Fruit fly (Drosophila melanogaster): Measurements from ENCODE around the gene aus.

aus gene

DNA sequence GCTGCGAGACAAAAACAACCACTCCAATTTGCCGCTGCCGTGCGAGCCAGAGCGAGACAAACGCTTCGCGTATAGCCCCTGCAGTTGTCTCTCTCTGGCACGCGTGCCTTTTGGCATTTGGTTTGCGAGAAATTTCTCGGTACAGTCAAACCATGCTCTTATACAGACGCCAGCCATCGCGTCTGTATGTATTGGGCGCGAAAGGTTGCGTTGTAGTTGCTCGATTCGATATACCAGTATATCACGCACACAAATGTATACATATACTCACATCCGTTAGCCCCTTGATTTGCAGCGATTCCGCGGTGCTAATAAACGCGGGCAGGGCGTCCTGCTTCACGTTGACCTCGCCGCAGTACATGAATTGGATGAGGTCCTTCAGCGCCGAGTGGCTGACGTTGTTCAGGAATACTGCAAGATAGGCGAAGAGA, 26.9 kb upstream of the aus start (continued):
- no peak for TF ChIP-seq CG31388 (GFP tag; optimal IDR thresholded peaks at IDR 0.05)
- TF ChIP-seq Dip2 (GFP tag; IDR thresholded peaks at IDR 0.05): no peak
- 0 out of 3 replicates have a peak, but pooled peaks have one; percentile 20 for TF ChIP-seq gce (GFP tag; IDR thresholded peaks at IDR 0.05)
- no peak for TF ChIP-seq CG2875 (GFP tag; optimal IDR thresholded peaks at IDR 0.05)
- peak; percentile 49 for TF ChIP-seq lbe (GFP tag; optimal IDR thresholded peaks at IDR 0.05)
- no peak for TF ChIP-seq CG9876 (GFP tag; optimal IDR thresholded peaks at IDR 0.05)
- no peak for TF ChIP-seq slp2 (GFP tag; optimal IDR thresholded peaks at IDR 0.05)
- no peak for TF ChIP-seq tgo (GFP tag; IDR thresholded peaks at IDR 0.05)
- no peak for TF ChIP-seq br (optimal IDR thresholded peaks at IDR 0.05)
- no peak for TF ChIP-seq CG3065 (GFP tag; optimal IDR thresholded peaks at IDR 0.05)
- peak; percentile 40 for TF ChIP-seq CG2116 (GFP tag; optimal IDR thresholded peaks at IDR 0.05)
- TF ChIP-seq NFAT (GFP tag; IDR thresholded peaks at IDR 0.05): no peak
- no peak for TF ChIP-seq lmd (GFP tag; IDR thresholded peaks at IDR 0.05)
- no peak for TF ChIP-seq Hsf (GFP tag; optimal IDR thresholded peaks at IDR 0.05)
- TF ChIP-seq CG18619 (GFP tag; optimal IDR thresholded peaks at IDR 0.05): no peak
- no peak for TF ChIP-seq prd (optimal IDR thresholded peaks at IDR 0.05)
- TF ChIP-seq prd (GFP tag; IDR thresholded peaks at IDR 0.05): no peak
- TF ChIP-seq dm (GFP tag; optimal IDR thresholded peaks at IDR 0.05): peak; percentile 84
- TF ChIP-seq ham (GFP tag; IDR thresholded peaks at IDR 0.05): no peak
- peak; percentile 2 for TF ChIP-seq Ets97D (GFP tag; optimal IDR thresholded peaks at IDR 0.05)
- no peak for TF ChIP-seq Dip3 (GFP tag; optimal IDR thresholded peaks at IDR 0.05)
- TF ChIP-seq wor (GFP tag; IDR thresholded peaks at IDR 0.05): no peak
- TF ChIP-seq Asciz (GFP tag; optimal IDR thresholded peaks at IDR 0.05): no peak
- TF ChIP-seq CG10274 (GFP tag; optimal IDR thresholded peaks at IDR 0.05): no peak
- peak; percentile 70 for TF ChIP-seq Fer1 (GFP tag; optimal IDR thresholded peaks at IDR 0.05)
- no peak for TF ChIP-seq CG16863 (GFP tag; optimal IDR thresholded peaks at IDR 0.05)
- no peak for TF ChIP-seq HLH54F (GFP tag; optimal IDR thresholded peaks at IDR 0.05)
- peak; percentile 75 for TF ChIP-seq CG15479 (GFP tag; optimal IDR thresholded peaks at IDR 0.05)
- TF ChIP-seq ara (GFP tag; IDR thresholded peaks at IDR 0.05): no peak
- TF ChIP-seq croc (GFP tag; conservative IDR thresholded peaks at IDR 0.05): no peak
- no peak for TF ChIP-seq CG3995 (GFP tag; optimal IDR thresholded peaks at IDR 0.05)
- no peak for TF ChIP-seq jigr1 (GFP tag; IDR thresholded peaks at IDR 0.05)
- peak; percentile 36; the same call in 1 of the 3 replicates for TF ChIP-seq zfh1 (GFP tag; IDR thresholded peaks at IDR 0.05)
- no peak for TF ChIP-seq CG2678 (tag; optimal IDR thresholded peaks at IDR 0.05)
- no peak for TF ChIP-seq CG3838 (GFP tag; optimal IDR thresholded peaks at IDR 0.05)
- no peak for TF ChIP-seq corto (GFP tag; optimal IDR thresholded peaks at IDR 0.05)
- peak; percentile 59 for TF ChIP-seq MTF-1 (GFP tag; optimal IDR thresholded peaks at IDR 0.05; ENCODE audit: borderline replicate concordance)
- TF ChIP-seq Stat92E (GFP tag; optimal IDR thresholded peaks at IDR 0.05): peak in 1 of 3 experiments; percentile 83
- no peak for TF ChIP-seq gem (tag; optimal IDR thresholded peaks at IDR 0.05)
- TF ChIP-seq CG1233 (GFP tag; optimal IDR thresholded peaks at IDR 0.05): no peak
- no peak for TF ChIP-seq CG2202 (tag; optimal IDR thresholded peaks at IDR 0.05)
- no peak for TF ChIP-seq fru (optimal IDR thresholded peaks at IDR 0.05)
- peak; percentile 14; the same call in 1 of the 4 replicates for TF ChIP-seq Dll (GFP tag; IDR thresholded peaks at IDR 0.05; ENCODE audit: partially characterized antibody)
- TF ChIP-seq CG11560 (tag; IDR thresholded peaks at IDR 0.05): no peak
- TF ChIP-seq CG7271 (tag; optimal IDR thresholded peaks at IDR 0.05): no peak
- no peak for TF ChIP-seq CG2889 (GFP tag; IDR thresholded peaks at IDR 0.05)
- TF ChIP-seq bbx (GFP tag; IDR thresholded peaks at IDR 0.05; ENCODE audit: partially characterized antibody): peak; percentile 78
- no peak for TF ChIP-seq fd64A (GFP tag; optimal IDR thresholded peaks at IDR 0.05)
- TF ChIP-seq lola (GFP tag; optimal IDR thresholded peaks at IDR 0.05): no peak
- peak; percentile 48 for TF ChIP-seq odd (GFP tag; optimal IDR thresholded peaks at IDR 0.05)
- no peak for TF ChIP-seq NC2β (GFP tag; optimal IDR thresholded peaks at IDR 0.05)
- no peak for TF ChIP-seq Lim3 (GFP tag; IDR thresholded peaks at IDR 0.05)
- no peak for TF ChIP-seq tin (GFP tag; optimal IDR thresholded peaks at IDR 0.05)

All from whole organism, embryonic.